Worm (Caenorhabditis elegans) whole organism, L2 larva: ENCODE data around the gene ndub-3.

Source experiments
- C34F6.9 ChIP-seq: fragments of 150-350 bp; optimal IDR thresholded peaks from 2 replicates; lab custom pipeline; 2014; ENCODE audit warnings: missing biosample characterization, missing genetic modification characterization
- R02D3.7 ChIP-seq: fragments of 150-350 bp; optimal IDR thresholded peaks from 2 replicates; lab custom pipeline; 2014; ENCODE audit warnings: missing biosample characterization, missing genetic modification characterization
- Y55F3AM.14 ChIP-seq: fragments of 200-800 bp; sonication (Bioruptor generic); optimal IDR thresholded peaks from 2 replicates; lab custom pipeline; 2018; ENCODE audit warnings: mild to moderate bottlenecking, missing genetic modification characterization, missing compliant biosample characterization
- ZK546.5 ChIP-seq: sonication (generic microtip); optimal IDR thresholded peaks from 2 replicates; lab custom pipeline; 2017; ENCODE audit warnings: missing biosample characterization, missing genetic modification characterization
- alr-1 ChIP-seq: fragments of 150-350 bp; optimal IDR thresholded peaks from 2 replicates; lab custom pipeline; 2014; ENCODE audit warnings: missing biosample characterization, missing genetic modification characterization
- aly-2 ChIP-seq: fragments of 150-350 bp; optimal IDR thresholded peaks from 2 replicates; lab custom pipeline; 2014; ENCODE audit warnings: missing biosample characterization, missing genetic modification characterization
- ama-1 ChIP-seq: fragments of 150-350 bp; optimal IDR thresholded peaks from 2 replicates; lab custom pipeline; 2018; ENCODE audit warnings: inconsistent platforms
- blmp-1 ChIP-seq: sonication (generic microtip); optimal IDR thresholded peaks from 2 replicates; lab custom pipeline; 2017; ENCODE audit warnings: missing genetic modification characterization, mild to moderate bottlenecking, missing compliant biosample characterization, antibody characterized with exemption, moderate library complexity; ENCODE audit not compliant: insufficient read depth
- ceh-16 ChIP-seq: fragments of 150-350 bp; optimal IDR thresholded peaks from 2 replicates; lab custom pipeline; 2014; ENCODE audit warnings: missing biosample characterization, missing genetic modification characterization
- ceh-82 ChIP-seq: fragments of 150-350 bp; optimal IDR thresholded peaks from 2 replicates; lab custom pipeline; 2014; ENCODE audit warnings: missing biosample characterization, missing genetic modification characterization
- crh-2 ChIP-seq: sonication (generic microtip); optimal IDR thresholded peaks from 2 replicates; lab custom pipeline; 2017; ENCODE audit warnings: missing biosample characterization, missing genetic modification characterization
- egl-27 ChIP-seq: sonication (generic microtip); optimal IDR thresholded peaks from 3 replicates; lab custom pipeline; 2017; ENCODE audit warnings: missing biosample characterization, missing genetic modification reagents, missing genetic modification characterization
- elt-1 ChIP-seq: fragments of 150-350 bp; optimal IDR thresholded peaks from 2 replicates; lab custom pipeline; 2014; ENCODE audit warnings: missing biosample characterization, missing genetic modification characterization
- elt-3 ChIP-seq: sonication (generic microtip); optimal IDR thresholded peaks from 2 replicates; lab custom pipeline; 2017; ENCODE audit warnings: missing biosample characterization, missing genetic modification characterization
- gmeb-1 ChIP-seq: fragments of 150-350 bp; optimal IDR thresholded peaks from 2 replicates; lab custom pipeline; 2014; ENCODE audit warnings: missing biosample characterization, missing genetic modification characterization
- lin-11 ChIP-seq: fragments of 150-350 bp; sonication (generic microtip); optimal IDR thresholded peaks from 2 replicates; lab custom pipeline; 2014; ENCODE audit warnings: missing biosample characterization, missing genetic modification characterization, inconsistent platforms, mixed read lengths
- lin-13 ChIP-seq: fragments of 150-350 bp; optimal IDR thresholded peaks from 2 replicates; lab custom pipeline; 2014; ENCODE audit warnings: missing biosample characterization, missing genetic modification reagents, missing genetic modification characterization
- lin-39 ChIP-seq: fragments of 150-350 bp; optimal IDR thresholded peaks from 2 replicates; lab custom pipeline; 2014; ENCODE audit warnings: missing biosample characterization, missing genetic modification reagents, missing genetic modification characterization
- lsy-2 ChIP-seq, 2 experiments: fragments of 150-350 bp in 1 of 2; sonication (generic microtip) in 1 of 2; optimal IDR thresholded peaks; 2 replicates each; lab custom pipeline; 2014 to 2017; ENCODE audit warnings: missing biosample characterization in 2 of 2, missing genetic modification characterization in 2 of 2
- mab-5 ChIP-seq: fragments of 150-350 bp; optimal IDR thresholded peaks from 2 replicates; lab custom pipeline; 2014; ENCODE audit warnings: missing biosample characterization, missing genetic modification characterization
- mbf-1 ChIP-seq: sonication (generic microtip); optimal IDR thresholded peaks from 2 replicates; lab custom pipeline; 2017; ENCODE audit warnings: missing biosample characterization, missing genetic modification characterization
- mdl-1 ChIP-seq, 2 experiments: fragments of 150-350 bp in 1 of 2; sonication (generic microtip) in 1 of 2; optimal IDR thresholded peaks; 2 replicates each; lab custom pipeline; 2017; ENCODE audit warnings: missing biosample characterization in 2 of 2, missing genetic modification characterization in 2 of 2
- nhr-10 ChIP-seq: sonication (generic microtip); optimal IDR thresholded peaks from 2 replicates; lab custom pipeline; 2017; ENCODE audit warnings: missing biosample characterization, missing genetic modification characterization
- nhr-11 ChIP-seq: fragments of 150-350 bp; optimal IDR thresholded peaks from 2 replicates; lab custom pipeline; 2014; ENCODE audit warnings: missing biosample characterization, missing genetic modification characterization
- nhr-129 ChIP-seq: fragments of 150-350 bp; optimal IDR thresholded peaks from 2 replicates; lab custom pipeline; 2014; ENCODE audit warnings: missing biosample characterization, missing genetic modification characterization
- nhr-23 ChIP-seq: fragments of 150-350 bp; optimal IDR thresholded peaks from 2 replicates; lab custom pipeline; 2014; ENCODE audit warnings: missing biosample characterization, missing genetic modification reagents, missing genetic modification characterization
- nhr-237 ChIP-seq: fragments of 150-350 bp; optimal IDR thresholded peaks from 2 replicates; lab custom pipeline; 2014; ENCODE audit warnings: missing biosample characterization, missing genetic modification characterization
- nhr-6 ChIP-seq: fragments of 150-350 bp; optimal IDR thresholded peaks from 2 replicates; lab custom pipeline; 2014; ENCODE audit warnings: missing biosample characterization, missing genetic modification characterization
- nhr-77 ChIP-seq: fragments of 150-350 bp; optimal IDR thresholded peaks from 2 replicates; lab custom pipeline; 2014; ENCODE audit warnings: missing biosample characterization, missing genetic modification characterization
- peb-1 ChIP-seq: fragments of 150-350 bp; optimal IDR thresholded peaks from 2 replicates; lab custom pipeline; 2014; ENCODE audit warnings: missing biosample characterization, missing genetic modification characterization
- skn-1 ChIP-seq: sonication (generic microtip); optimal IDR thresholded peaks from 2 replicates; lab custom pipeline; 2017; ENCODE audit warnings: missing biosample characterization, missing genetic modification characterization
- sma-3 ChIP-seq: sonication (generic microtip); optimal IDR thresholded peaks from 2 replicates; lab custom pipeline; 2016; ENCODE audit warnings: missing genetic modification reagents, missing genetic modification characterization, missing compliant biosample characterization
- sma-9 ChIP-seq, 2 experiments: fragments of 150-350 bp in 1 of 2; sonication (generic microtip) in 1 of 2; optimal IDR thresholded peaks; 2 replicates each; lab custom pipeline; 2014 to 2016; ENCODE audit warnings: missing genetic modification characterization in 2 of 2, mild to moderate bottlenecking in 1 of 2, missing biosample characterization in 1 of 2, missing compliant biosample characterization in 1 of 2, missing genetic modification reagents in 1 of 2, moderate library complexity in 1 of 2
- snpc-4 ChIP-seq: fragments of 150-350 bp; optimal IDR thresholded peaks from 2 replicates; lab custom pipeline; 2014; ENCODE audit warnings: missing biosample characterization, missing genetic modification characterization
- unc-39 ChIP-seq: fragments of 150-350 bp; optimal IDR thresholded peaks from 2 replicates; lab custom pipeline; 2014; ENCODE audit warnings: missing biosample characterization, missing genetic modification characterization
- unc-55 ChIP-seq: fragments of 150-350 bp; sonication (generic microtip); optimal IDR thresholded peaks from 3 replicates; lab custom pipeline; 2014; ENCODE audit warnings: missing biosample characterization, missing genetic modification reagents, missing genetic modification characterization
- unc-62 ChIP-seq: fragments of 150-350 bp; optimal IDR thresholded peaks from 2 replicates; lab custom pipeline; 2014; ENCODE audit warnings: missing biosample characterization, missing genetic modification reagents, missing genetic modification characterization
- zag-1 ChIP-seq: fragments of 150-350 bp; optimal IDR thresholded peaks from 2 replicates; lab custom pipeline; 2014; ENCODE audit warnings: missing biosample characterization, missing genetic modification characterization
- ztf-11 ChIP-seq: sonication (generic microtip); optimal IDR thresholded peaks from 2 replicates; lab custom pipeline; 2017; ENCODE audit warnings: missing biosample characterization, missing genetic modification characterization
- ztf-4 ChIP-seq: fragments of 150-350 bp; optimal IDR thresholded peaks from 2 replicates; lab custom pipeline; 2014; ENCODE audit warnings: missing biosample characterization, missing genetic modification characterization

The ndub-3 gene

ce11 chrII:9000331-9000730 lies 35.6 kb upstream of the ndub-3 start, which contains the start of gene F44G4.5:
Gene F44G4.5 (minus strand): TSS chrII:9000431.
- TF ChIP-seq nhr-237 (tag; lab: Kevin White, UChicago) (no peak), lin-13 (GFP tag; lab: Kevin White, UChicago) (no peak), ceh-82 (no peak), ztf-4 (tag; lab: Kevin White, UChicago) (no peak), elt-1 (tag; lab: Kevin White, UChicago) (no peak)

ce11 chrII:8997479-8997878 lies 32.8 kb upstream of the ndub-3 start, which contains the start of the genes F44G4.3 and tdp-1:
Gene F44G4.3 (minus strand): TSS chrII:8997662.
Gene tdp-1 (plus strand): TSS chrII:8997825.
- TF ChIP-seq alr-1 (tag; lab: Kevin White, UChicago) = no peak
- TF ChIP-seq elt-1 (tag; lab: Kevin White, UChicago) = no peak
- no peak for TF ChIP-seq blmp-1 (tag; lab: Kevin White, UChicago)
- TF ChIP-seq crh-2 (tag; lab: Kevin White, UChicago) = no peak
- no peak for TF ChIP-seq unc-62 (GFP tag; lab: Kevin White, UChicago)
- no peak for TF ChIP-seq ztf-4 (tag; lab: Kevin White, UChicago)
- no peak for TF ChIP-seq peb-1 (tag; lab: Kevin White, UChicago)
- TF ChIP-seq unc-55 = peak; percentile 68
- no peak for TF ChIP-seq ama-1 (lab: Kevin White, UChicago)
- TF ChIP-seq Y55F3AM.14 (GFP tag; lab: Kevin White, UChicago) = no peak
- no peak for TF ChIP-seq zag-1 (tag; lab: Kevin White, UChicago)
- TF ChIP-seq R02D3.7 (tag; lab: Kevin White, UChicago) = no peak
- TF ChIP-seq nhr-237 (tag; lab: Kevin White, UChicago) = no peak
- TF ChIP-seq sma-3 = no peak
- peak; percentile 55 to 94 for TF ChIP-seq lsy-2 (tag; optimal IDR thresholded peaks at IDR 0.05; lab: Kevin White, UChicago)
- TF ChIP-seq mdl-1 (tag; optimal IDR thresholded peaks at IDR 0.05; lab: Kevin White, UChicago) = no peak
- TF ChIP-seq nhr-77 (tag; lab: Kevin White, UChicago) = no peak
- no peak for TF ChIP-seq unc-39
- TF ChIP-seq gmeb-1 (tag; lab: Kevin White, UChicago) = no peak
- TF ChIP-seq C34F6.9 (tag; lab: Kevin White, UChicago) = peak; percentile 67
- no peak for TF ChIP-seq lin-39
- TF ChIP-seq mbf-1 (tag; lab: Kevin White, UChicago) = no peak
- peak; percentile 18 for TF ChIP-seq nhr-129 (tag; lab: Kevin White, UChicago)

- TF ChIP-seq nhr-11 (tag; lab: Kevin White, UChicago) (no peak), skn-1 (tag; lab: Kevin White, UChicago) (no peak), unc-39 (no peak), ceh-16 (tag; lab: Kevin White, UChicago) (no peak), peb-1 (tag; lab: Kevin White, UChicago) (no peak), Y55F3AM.14 (GFP tag; lab: Kevin White, UChicago) (no peak), sma-9 (GFP tag; optimal IDR thresholded peaks at IDR 0.05; lab: Kevin White, UChicago) (no peak), sma-9 (tag; optimal IDR thresholded peaks at IDR 0.05; lab: Kevin White, UChicago) (no peak), aly-2 (tag; lab: Kevin White, UChicago) (no peak), snpc-4 (no peak), crh-2 (tag; lab: Kevin White, UChicago) (no peak), sma-3 (no peak), mab-5 (no peak), nhr-23 (tag; lab: Kevin White, UChicago) (no peak)
These were observed 31.4 kb upstream of the ndub-3 start, which contains the start of gene ndub-2 for ce11 chrII:8996064-8996463. Gene ndub-2 (plus strand): TSS chrII:8996364.

- no peak for TF ChIP-seq ztf-11 (tag; lab: Kevin White, UChicago)
- TF ChIP-seq lin-11 = no peak
- TF ChIP-seq ZK546.5 (tag; lab: Kevin White, UChicago) = no peak
- TF ChIP-seq lin-13 (GFP tag; lab: Kevin White, UChicago) = no peak
- no peak for TF ChIP-seq blmp-1 (tag; lab: Kevin White, UChicago)
- no peak for TF ChIP-seq alr-1 (tag; lab: Kevin White, UChicago)
- TF ChIP-seq Y55F3AM.14 (GFP tag; lab: Kevin White, UChicago) = no peak
- no peak for TF ChIP-seq egl-27 (tag; lab: Kevin White, UChicago)
- TF ChIP-seq elt-3 = no peak
- no peak for TF ChIP-seq nhr-6 (tag; lab: Kevin White, UChicago)
- no peak for TF ChIP-seq nhr-10 (tag; lab: Kevin White, UChicago)
These were observed 29.6 kb upstream of the ndub-3 start, which contains the start of gene F44G4.1 for ce11 chrII:8994336-8994735. Gene F44G4.1 (plus strand): TSS chrII:8994636.
